ENCODE assay signal across 1 fruit fly cellular context in genomic region chr2L:3776614-3777196, dm6.
TF ChIP-seq lines count a peak whose summit lies in the region.

No protein-coding gene starts in this region.

TF ChIP-seq in whole organism, embryonic, 481 proteins besides CTCF, POLR2A, EP300 and RAD21 (continued from another document and continues in another):
- TF ChIP-seq Hand (GFP tag; optimal IDR thresholded peaks at IDR 0.05; lab: Kevin White, UChicago) (peak; percentile 52), CG7271 (tag; optimal IDR thresholded peaks at IDR 0.05; lab: Kevin White, UChicago) (peak; percentile 82), ci (GFP tag; IDR thresholded peaks at IDR 0.05; lab: Robert Waterston, UW) (peak; percentile 82), Nf-YB (GFP tag; optimal IDR thresholded peaks at IDR 0.05; lab: Kevin White, UChicago) (peak; percentile 80), prd (optimal IDR thresholded peaks at IDR 0.05; lab: Kevin White, UChicago) (no peak), prd (GFP tag; IDR thresholded peaks at IDR 0.05; lab: Robert Waterston, UW) (peak; percentile 90), Ada2b (GFP tag; IDR thresholded peaks at IDR 0.05; lab: Robert Waterston, UW) (peak; percentile 63), Opbp (GFP tag; IDR thresholded peaks at IDR 0.05; lab: Robert Waterston, UW; ENCODE audit: partially characterized antibody) (no peak), grau (tag; optimal IDR thresholded peaks at IDR 0.05; lab: Kevin White, UChicago) (peak; percentile 92), CG15073 (GFP tag; optimal IDR thresholded peaks at IDR 0.05; lab: Kevin White, UChicago) (no peak), CG13624 (GFP tag; optimal IDR thresholded peaks at IDR 0.05; lab: Kevin White, UChicago) (no peak), seq (GFP tag; IDR thresholded peaks at IDR 0.05; lab: Robert Waterston, UW) (peak; percentile 72; the same call in 1 of the 2 replicates), nmo (GFP tag; optimal IDR thresholded peaks at IDR 0.05; lab: Kevin White, UChicago) (peak; percentile 95), Scr (GFP tag; IDR thresholded peaks at IDR 0.05; lab: Robert Waterston, UW; ENCODE audit: partially characterized antibody) (no peak), NFAT (GFP tag; IDR thresholded peaks at IDR 0.05; lab: Robert Waterston, UW) (no peak), CG2199 (GFP tag; IDR thresholded peaks at IDR 0.05; lab: Robert Waterston, UW) (no peak), CG2116 (GFP tag; optimal IDR thresholded peaks at IDR 0.05; lab: Kevin White, UChicago) (peak; percentile 51), z (GFP tag; IDR thresholded peaks at IDR 0.05; lab: Robert Waterston, UW) (no peak), CG9797 (GFP tag; optimal IDR thresholded peaks at IDR 0.05; lab: Kevin White, UChicago) (peak; percentile 8), nerfin-2 (GFP tag; IDR thresholded peaks at IDR 0.05; lab: Robert Waterston, UW; ENCODE audit: partially characterized antibody) (no peak), her (GFP tag; optimal IDR thresholded peaks at IDR 0.05; lab: Kevin White, UChicago) (no peak), hth (optimal IDR thresholded peaks at IDR 0.05; lab: Kevin White, UChicago) (no peak), CG10209 (GFP tag; optimal IDR thresholded peaks at IDR 0.05; lab: Kevin White, UChicago) (peak; percentile 85), CG5245 (GFP tag; optimal IDR thresholded peaks at IDR 0.05; lab: Kevin White, UChicago) (peak; percentile 58), CG2120 (GFP tag; optimal IDR thresholded peaks at IDR 0.05; lab: Kevin White, UChicago) (peak; percentile 30), org-1 (GFP tag; optimal IDR thresholded peaks at IDR 0.05; lab: Kevin White, UChicago) (peak; percentile 69), ssp (GFP tag; IDR thresholded peaks at IDR 0.05; lab: Robert Waterston, UW) (peak; percentile 80), CG18764 (GFP tag; optimal IDR thresholded peaks at IDR 0.05; lab: Kevin White, UChicago) (peak; percentile 56), abd-A (tag; optimal IDR thresholded peaks at IDR 0.05; lab: Kevin White, UChicago) (peak; percentile 28), ATbp (GFP tag; optimal IDR thresholded peaks at IDR 0.05; lab: Kevin White, UChicago) (peak; percentile 77), CG2202 (tag; optimal IDR thresholded peaks at IDR 0.05; lab: Kevin White, UChicago) (peak; percentile 81), CG17829 (tag; optimal IDR thresholded peaks at IDR 0.05; lab: Kevin White, UChicago) (peak; percentile 97), CG10979 (tag; optimal IDR thresholded peaks at IDR 0.05; lab: Kevin White, UChicago) (peak; percentile 93), Usf (GFP tag; optimal IDR thresholded peaks at IDR 0.05; lab: Kevin White, UChicago) (peak; percentile 50), Sry-δ (GFP tag; optimal IDR thresholded peaks at IDR 0.05; lab: Kevin White, UChicago) (no peak), CG12236 (GFP tag; optimal IDR thresholded peaks at IDR 0.05; lab: Kevin White, UChicago) (no peak), CG2875 (GFP tag; optimal IDR thresholded peaks at IDR 0.05; lab: Kevin White, UChicago) (peak; percentile 62), CG17361 (GFP tag; IDR thresholded peaks at IDR 0.05; lab: Robert Waterston, UW) (peak; percentile 90), sr (GFP tag; IDR thresholded peaks at IDR 0.05; lab: Robert Waterston, UW) (no peak), toy (GFP tag; IDR thresholded peaks at IDR 0.05; lab: Robert Waterston, UW) (0 out of 2 replicates have a peak, but pooled peaks have one; percentile 14), pum (GFP tag; optimal IDR thresholded peaks at IDR 0.05; lab: Kevin White, UChicago) (no peak), HLH54F (GFP tag; optimal IDR thresholded peaks at IDR 0.05; lab: Kevin White, UChicago) (no peak), Trl (optimal IDR thresholded peaks at IDR 0.05; lab: Kevin White, UChicago) (no peak), Trl (GFP tag; optimal IDR thresholded peaks at IDR 0.05; lab: Kevin White, UChicago) (no peak), CG15269 (tag; optimal IDR thresholded peaks at IDR 0.05; lab: Kevin White, UChicago) (peak; percentile 89), CG8944 (GFP tag; optimal IDR thresholded peaks at IDR 0.05; lab: Kevin White, UChicago) (no peak), CG10654 (GFP tag; optimal IDR thresholded peaks at IDR 0.05; lab: Kevin White, UChicago) (peak; percentile 55), esg (GFP tag; conservative IDR thresholded peaks at IDR 0.05; lab: Robert Waterston, UW) (peak; percentile 78), Lim3 (GFP tag; IDR thresholded peaks at IDR 0.05; lab: Robert Waterston, UW) (no peak), CG10274 (GFP tag; optimal IDR thresholded peaks at IDR 0.05; lab: Kevin White, UChicago) (peak; percentile 16), CG15479 (GFP tag; optimal IDR thresholded peaks at IDR 0.05; lab: Kevin White, UChicago) (peak; percentile 88), CG18011 (GFP tag; optimal IDR thresholded peaks at IDR 0.05; lab: Kevin White, UChicago) (peak; percentile 1), trh (GFP tag; optimal IDR thresholded peaks at IDR 0.05; lab: Kevin White, UChicago) (peak; percentile 59), CG1529 (GFP tag; optimal IDR thresholded peaks at IDR 0.05; lab: Kevin White, UChicago) (peak; percentile 74), MBD-R2 (GFP tag; IDR thresholded peaks at IDR 0.05; lab: Robert Waterston, UW) (peak; percentile 57; the same call in 1 of the 2 replicates), CG4707 (GFP tag; optimal IDR thresholded peaks at IDR 0.05; lab: Kevin White, UChicago) (peak; percentile 60), Mes4 (GFP tag; optimal IDR thresholded peaks at IDR 0.05; lab: Kevin White, UChicago) (no peak), CG8924 (tag; optimal IDR thresholded peaks at IDR 0.05; lab: Kevin White, UChicago) (peak; percentile 97), H2.0 (GFP tag; IDR thresholded peaks at IDR 0.05; lab: Robert Waterston, UW) (peak; percentile 59), CG1647 (GFP tag; optimal IDR thresholded peaks at IDR 0.05; lab: Kevin White, UChicago) (no peak), ems (GFP tag; optimal IDR thresholded peaks at IDR 0.05; lab: Kevin White, UChicago) (no peak), CG6689 (GFP tag; IDR thresholded peaks at IDR 0.05; lab: Robert Waterston, UW) (peak; percentile 89), CHES-1-like (GFP tag; optimal IDR thresholded peaks at IDR 0.05; lab: Kevin White, UChicago) (no peak), E2f1 (GFP tag; IDR thresholded peaks at IDR 0.05; lab: Robert Waterston, UW) (peak; percentile 85), CG12942 (GFP tag; optimal IDR thresholded peaks at IDR 0.05; lab: Kevin White, UChicago) (peak; percentile 70), sna (GFP tag; IDR thresholded peaks at IDR 0.05; lab: Robert Waterston, UW; ENCODE audit: partially characterized antibody) (no peak), CG11085 (GFP tag; IDR thresholded peaks at IDR 0.05; lab: Robert Waterston, UW) (peak; percentile 51; the same call in 1 of the 2 replicates), btn (GFP tag; optimal IDR thresholded peaks at IDR 0.05; lab: Kevin White, UChicago) (no peak), bowl (GFP tag; IDR thresholded peaks at IDR 0.05; lab: Robert Waterston, UW) (peak; percentile 75), Six4 (GFP tag; optimal IDR thresholded peaks at IDR 0.05; lab: Kevin White, UChicago) (peak; percentile 67), CG8089 (GFP tag; optimal IDR thresholded peaks at IDR 0.05; lab: Kevin White, UChicago) (no peak), Atf6 (GFP tag; IDR thresholded peaks at IDR 0.05; lab: Robert Waterston, UW) (peak; percentile 84), Mad (GFP tag; optimal IDR thresholded peaks at IDR 0.05; lab: Kevin White, UChicago) (no peak), fru (optimal IDR thresholded peaks at IDR 0.05; lab: Kevin White, UChicago) (no peak), YL-1 (GFP tag; optimal IDR thresholded peaks at IDR 0.05; lab: Kevin White, UChicago) (peak; percentile 18), CG7839 (tag; optimal IDR thresholded peaks at IDR 0.05; lab: Kevin White, UChicago) (peak; percentile 87), CG11093 (GFP tag; IDR thresholded peaks at IDR 0.05; lab: Robert Waterston, UW) (peak; percentile 73; the same call in 2 of the 3 replicates), otp (GFP tag; IDR thresholded peaks at IDR 0.05; lab: Robert Waterston, UW) (peak; percentile 6; the same call in 2 of the 3 replicates), scrt (GFP tag; optimal IDR thresholded peaks at IDR 0.05; lab: Kevin White, UChicago) (peak; percentile 64), CG10543 (GFP tag; optimal IDR thresholded peaks at IDR 0.05; lab: Kevin White, UChicago) (peak; percentile 49), Gsc (GFP tag; IDR thresholded peaks at IDR 0.05; lab: Robert Waterston, UW) (no peak), da (GFP tag; optimal IDR thresholded peaks at IDR 0.05; lab: Kevin White, UChicago) (no peak), CG17328 (GFP tag; IDR thresholded peaks at IDR 0.05; lab: Robert Waterston, UW) (peak; percentile 90), yki (optimal IDR thresholded peaks at IDR 0.05; lab: Kevin White, UChicago) (no peak), h (optimal IDR thresholded peaks at IDR 0.05; lab: Kevin White, UChicago) (no peak), CG5180 (GFP tag; optimal IDR thresholded peaks at IDR 0.05; lab: Kevin White, UChicago) (peak; percentile 77), Doc2 (GFP tag; IDR thresholded peaks at IDR 0.05; lab: Robert Waterston, UW) (no peak), sens-2 (GFP tag; IDR thresholded peaks at IDR 0.05; lab: Robert Waterston, UW) (0 out of 2 replicates have a peak, but pooled peaks have one; percentile 33), CG6791 (GFP tag; IDR thresholded peaks at IDR 0.05; lab: Robert Waterston, UW; ENCODE audit: partially characterized antibody) (no peak), CG34376 (GFP tag; optimal IDR thresholded peaks at IDR 0.05; lab: Kevin White, UChicago) (no peak), CG7786 (GFP tag; optimal IDR thresholded peaks at IDR 0.05; lab: Kevin White, UChicago) (no peak), CG13296 (GFP tag; optimal IDR thresholded peaks at IDR 0.05; lab: Kevin White, UChicago) (peak; percentile 74), Dek (tag; optimal IDR thresholded peaks at IDR 0.05; lab: Kevin White, UChicago) (peak; percentile 84), Myb (GFP tag; optimal IDR thresholded peaks at IDR 0.05; lab: Kevin White, UChicago) (no peak), CG4404 (GFP tag; IDR thresholded peaks at IDR 0.05; lab: Robert Waterston, UW) (peak; percentile 90), nom (GFP tag; optimal IDR thresholded peaks at IDR 0.05; lab: Kevin White, UChicago) (peak; percentile 89), CG15696 (tag; optimal IDR thresholded peaks at IDR 0.05; lab: Kevin White, UChicago) (peak; percentile 98), CG3281 (GFP tag; optimal IDR thresholded peaks at IDR 0.05; lab: Kevin White, UChicago) (peak; percentile 73), nau (GFP tag; optimal IDR thresholded peaks at IDR 0.05; lab: Kevin White, UChicago) (peak; percentile 63), sim (GFP tag; IDR thresholded peaks at IDR 0.05; lab: Robert Waterston, UW) (peak; percentile 85), peb (GFP tag; IDR thresholded peaks at IDR 0.05; lab: Robert Waterston, UW) (peak; percentile 71), az2 (GFP tag; optimal IDR thresholded peaks at IDR 0.05; lab: Kevin White, UChicago) (peak; percentile 84), CG11398 (GFP tag; optimal IDR thresholded peaks at IDR 0.05; lab: Kevin White, UChicago) (no peak), Vsx1 (GFP tag; optimal IDR thresholded peaks at IDR 0.05; lab: Kevin White, UChicago) (peak; percentile 53), danr (GFP tag; IDR thresholded peaks at IDR 0.05; lab: Robert Waterston, UW) (no peak), CG10147 (GFP tag; optimal IDR thresholded peaks at IDR 0.05; lab: Kevin White, UChicago) (peak; percentile 79), tx (GFP tag; optimal IDR thresholded peaks at IDR 0.05; lab: Kevin White, UChicago) (no peak), dmrt99B (tag; optimal IDR thresholded peaks at IDR 0.05; lab: Kevin White, UChicago) (peak; percentile 91), CG32532 (GFP tag; IDR thresholded peaks at IDR 0.05; lab: Robert Waterston, UW) (peak; percentile 80; the same call in 1 of the 2 replicates), CG1832 (GFP tag; optimal IDR thresholded peaks at IDR 0.05; lab: Kevin White, UChicago) (no peak), CG5953 (GFP tag; IDR thresholded peaks at IDR 0.05; lab: Robert Waterston, UW) (no peak; the same call in 1 of the 2 replicates), CG6175 (GFP tag; IDR thresholded peaks at IDR 0.05; lab: Robert Waterston, UW) (no peak), CG6813 (GFP tag; optimal IDR thresholded peaks at IDR 0.05; lab: Kevin White, UChicago) (peak; percentile 84), Bteb2 (GFP tag; optimal IDR thresholded peaks at IDR 0.05; lab: Kevin White, UChicago) (no peak), sc (optimal IDR thresholded peaks at IDR 0.05; lab: Kevin White, UChicago) (no peak), sc (GFP tag; optimal IDR thresholded peaks at IDR 0.05; lab: Kevin White, UChicago) (peak; percentile 79), lola (GFP tag; optimal IDR thresholded peaks at IDR 0.05; lab: Kevin White, UChicago) (peak in 1 of 3 experiments; percentile 92), pros (GFP tag; optimal IDR thresholded peaks at IDR 0.05; lab: Kevin White, UChicago) (peak; percentile 88), Hmr (GFP tag; optimal IDR thresholded peaks at IDR 0.05; lab: Kevin White, UChicago) (peak; percentile 82), dimm (GFP tag; IDR thresholded peaks at IDR 0.05; lab: Robert Waterston, UW) (peak; percentile 38; the same call in 1 of the 2 replicates), hbn (GFP tag; IDR thresholded peaks at IDR 0.05; lab: Robert Waterston, UW; ENCODE audit: partially characterized antibody) (no peak), jigr1 (GFP tag; IDR thresholded peaks at IDR 0.05; lab: Robert Waterston, UW) (peak; percentile 43; the same call in 1 of the 3 replicates), CG32767 (GFP tag; IDR thresholded peaks at IDR 0.05; lab: Robert Waterston, UW) (peak; percentile 83), Dad (GFP tag; optimal IDR thresholded peaks at IDR 0.05; lab: Kevin White, UChicago) (no peak), CG14050 (GFP tag; IDR thresholded peaks at IDR 0.05; lab: Robert Waterston, UW) (peak; percentile 67), CG1792 (GFP tag; optimal IDR thresholded peaks at IDR 0.05; lab: Kevin White, UChicago) (no peak), zen (tag; optimal IDR thresholded peaks at IDR 0.05; lab: Kevin White, UChicago) (peak; percentile 95), unc-4 (GFP tag; IDR thresholded peaks at IDR 0.05; lab: Robert Waterston, UW; ENCODE audit: partially characterized antibody) (no peak), kni (GFP tag; optimal IDR thresholded peaks at IDR 0.05; lab: Kevin White, UChicago) (peak; percentile 80), fd64A (GFP tag; optimal IDR thresholded peaks at IDR 0.05; lab: Kevin White, UChicago) (no peak), CG31365 (tag; optimal IDR thresholded peaks at IDR 0.05; lab: Kevin White, UChicago) (no peak), Dp (GFP tag; optimal IDR thresholded peaks at IDR 0.05; lab: Kevin White, UChicago) (no peak), Ptx1 (GFP tag; IDR thresholded peaks at IDR 0.05; lab: Robert Waterston, UW) (peak; percentile 93)
